Worm (Caenorhabditis elegans): ENCODE data around the gene R53.8.

DNA sequence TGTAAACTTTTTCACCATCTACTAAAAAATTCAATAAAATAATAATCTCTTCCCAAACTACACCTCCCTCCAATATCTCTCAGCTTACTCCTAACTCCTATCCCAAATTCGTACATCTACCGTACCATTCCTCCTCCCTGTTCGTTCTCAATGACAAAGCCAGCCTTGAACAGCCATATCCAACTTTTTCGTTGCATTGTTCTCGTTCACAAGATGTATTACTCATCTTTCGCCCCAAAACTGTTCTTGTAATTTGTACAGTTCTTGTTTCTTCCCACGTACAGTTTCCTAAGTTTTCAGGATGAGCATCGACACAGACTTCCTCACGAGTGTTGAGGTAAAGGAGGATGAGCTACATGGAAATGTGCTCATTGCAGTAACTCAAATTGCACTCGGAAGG, 21.6 kb upstream of the R53.8 start, which contains the start of gene egl-43:
- TF ChIP-seq dao-5 (tag; optimal IDR thresholded peaks at IDR 0.05) (no peak), W03F9.2 (tag; optimal IDR thresholded peaks at IDR 0.05) (no peak)
